Fruit fly (Drosophila melanogaster): ENCODE results near the gene CG44521.

CG44521 gene

dm6 chr3L:5713031-5713430 lies at the start of gene CG44521:
CG44521 (plus strand) TSS chr3L:5713331.
- TF ChIP-seq CG17801 (GFP tag; optimal IDR thresholded peaks at IDR 0.05; ENCODE audit: partially characterized antibody), result no peak

- TF ChIP-seq CG17801 (GFP tag; optimal IDR thresholded peaks at IDR 0.05; ENCODE audit: partially characterized antibody), result no peak
Observed at dm6 chr3L:5663876-5664718, 49.0 kb upstream of the CG44521 start, which contains the start of gene CG46320. CG46320 (plus strand) TSS chr3L:5664121.

dm6 chr3L:5664719-5664973 lies 48.5 kb upstream of the CG44521 start:
- no peak for TF ChIP-seq CG17801 (GFP tag; optimal IDR thresholded peaks at IDR 0.05; ENCODE audit: partially characterized antibody)

- no peak for TF ChIP-seq CG17801 (GFP tag; optimal IDR thresholded peaks at IDR 0.05; ENCODE audit: partially characterized antibody)
Observed at dm6 chr3L:5665434-5665833, 47.7 kb upstream of the CG44521 start.

- TF ChIP-seq CG17801 (GFP tag; optimal IDR thresholded peaks at IDR 0.05; ENCODE audit: partially characterized antibody), result no peak
Observed at dm6 chr3L:5666787-5667186, 46.3 kb upstream of the CG44521 start.

dm6 chr3L:5678241-5678905 lies 34.8 kb upstream of the CG44521 start:
- no peak for TF ChIP-seq CG17801 (GFP tag; optimal IDR thresholded peaks at IDR 0.05; ENCODE audit: partially characterized antibody)

- TF ChIP-seq CG17801 (GFP tag; optimal IDR thresholded peaks at IDR 0.05; ENCODE audit: partially characterized antibody), result no peak
Observed at dm6 chr3L:5686274-5686673, 26.9 kb upstream of the CG44521 start.

dm6 chr3L:5690994-5691503 lies 22.1 kb upstream of the CG44521 start:
- TF ChIP-seq CG17801 (GFP tag; optimal IDR thresholded peaks at IDR 0.05; ENCODE audit: partially characterized antibody), result no peak

- TF ChIP-seq CG17801 (GFP tag; optimal IDR thresholded peaks at IDR 0.05; ENCODE audit: partially characterized antibody), result no peak
Observed at dm6 chr3L:5731639-5732038, 18.5 kb downstream of the CG44521 start.

dm6 chr3L:5749616-5750336 lies 36.6 kb downstream of the CG44521 start:
- peak; percentile 8 for TF ChIP-seq CG17801 (GFP tag; optimal IDR thresholded peaks at IDR 0.05; ENCODE audit: partially characterized antibody)

dm6 chr3L:5751417-5751739 lies 38.2 kb downstream of the CG44521 start:
- TF ChIP-seq CG17801 (GFP tag; optimal IDR thresholded peaks at IDR 0.05; ENCODE audit: partially characterized antibody), result no peak

dm6 chr3L:5751740-5752579 lies 38.8 kb downstream of the CG44521 start, which contains the start of gene DnaJ-1:
DnaJ-1 (minus strand) TSS chr3L:5752189.
- peak; percentile 77 for TF ChIP-seq CG17801 (GFP tag; optimal IDR thresholded peaks at IDR 0.05; ENCODE audit: partially characterized antibody)

dm6 chr3L:5752903-5753604 lies 39.9 kb downstream of the CG44521 start, which contains the start of gene Usp47:
Usp47 (plus strand) TSS chr3L:5752973.
- peak; percentile 51 for TF ChIP-seq CG17801 (GFP tag; optimal IDR thresholded peaks at IDR 0.05; ENCODE audit: partially characterized antibody)

All from ovary, adult (tissue).